Fruit fly (Drosophila melanogaster) whole organism, larva: ENCODE data around the gene Atpalpha.

Source experiments
- noc ChIP-seq: fragments of 200-800 bp; sonication (Bioruptor generic); optimal IDR thresholded peaks from 3 replicates; lab custom pipeline; 2019; ENCODE audit warnings: missing biosample characterization, mild to moderate bottlenecking, missing genetic modification characterization, moderate library complexity

Gene Atpalpha

dm6 chr3R:20954531-20954930, 6.0 kb downstream of the Atpalpha start:
- TF ChIP-seq noc (tag; lab: Kevin White, UChicago) = no peak

- no peak for TF ChIP-seq noc (tag; lab: Kevin White, UChicago)
Observed at dm6 chr3R:20955119-20955518, 6.6 kb downstream of the Atpalpha start.

- TF ChIP-seq noc (tag; lab: Kevin White, UChicago) = no peak
Observed at dm6 chr3R:20955932-20956636, 7.6 kb downstream of the Atpalpha start.

- TF ChIP-seq noc (tag; lab: Kevin White, UChicago) = peak; percentile 95
Observed at dm6 chr3R:20956875-20957874, 8.7 kb downstream of the Atpalpha start.

dm6 chr3R:20958599-20959150, 10.2 kb downstream of the Atpalpha start:
- TF ChIP-seq noc (tag; lab: Kevin White, UChicago) = no peak

dm6 chr3R:20960881-20961518, 12.5 kb downstream of the Atpalpha start:
- peak; percentile 29 for TF ChIP-seq noc (tag; lab: Kevin White, UChicago)

dm6 chr3R:20961993-20962392, 13.5 kb downstream of the Atpalpha start:
- TF ChIP-seq noc (tag; lab: Kevin White, UChicago) = no peak

dm6 chr3R:20962965-20963364, 14.5 kb downstream of the Atpalpha start:
- no peak for TF ChIP-seq noc (tag; lab: Kevin White, UChicago)

- no peak for TF ChIP-seq noc (tag; lab: Kevin White, UChicago)
Observed at dm6 chr3R:20976649-20977048, 28.1 kb downstream of the Atpalpha start.

dm6 chr3R:20977846-20978295, 29.4 kb downstream of the Atpalpha start, which contains the start of gene Calx:
TSS of gene Calx (plus strand) at chr3R:20978183.
- TF ChIP-seq noc (tag; lab: Kevin White, UChicago) = no peak

dm6 chr3R:20984087-20984486, 35.6 kb downstream of the Atpalpha start:
- TF ChIP-seq noc (tag; lab: Kevin White, UChicago) = no peak

- TF ChIP-seq noc (tag; lab: Kevin White, UChicago) = no peak
Observed at dm6 chr3R:20984902-20985301, 36.4 kb downstream of the Atpalpha start.

- TF ChIP-seq noc (tag; lab: Kevin White, UChicago) = peak; percentile 59
Observed at dm6 chr3R:20985592-20985991, 37.1 kb downstream of the Atpalpha start.

- TF ChIP-seq noc (tag; lab: Kevin White, UChicago) = no peak
Observed at dm6 chr3R:20987836-20988235, 39.3 kb downstream of the Atpalpha start, which contains the start of gene CG43446. TSS of gene CG43446 (minus strand) at chr3R:20987936.

- TF ChIP-seq noc (tag; lab: Kevin White, UChicago) = peak; percentile 60
Observed at dm6 chr3R:20988560-20988959, 40.0 kb downstream of the Atpalpha start.
